Worm (Caenorhabditis elegans) whole organism, mixed stage, embryonic: ENCODE results near the gene F23A7.1.

Experiments
- cnd-1 ChIP-seq: fragments of 200-800 bp; sonication (Bioruptor generic); optimal IDR thresholded peaks from 2 replicates; lab custom pipeline; 2018; ENCODE audit warnings: mild to moderate bottlenecking, missing genetic modification characterization, missing compliant biosample characterization
- flh-1 ChIP-seq: fragments of 200-800 bp; sonication (Bioruptor generic); optimal IDR thresholded peaks from 2 replicates; lab custom pipeline; 2018; ENCODE audit warnings: mild to moderate bottlenecking, missing genetic modification characterization, moderate library complexity, missing compliant biosample characterization
- lin-13 ChIP-seq: fragments of 150-350 bp; optimal IDR thresholded peaks from 2 replicates; lab custom pipeline; 2014; ENCODE audit warnings: missing biosample characterization, missing genetic modification characterization
- lsy-2 ChIP-seq: fragments of 150-350 bp; optimal IDR thresholded peaks from 2 replicates; lab custom pipeline; 2014; ENCODE audit warnings: missing biosample characterization, missing genetic modification characterization
- mep-1 ChIP-seq: fragments of 150-350 bp; optimal IDR thresholded peaks from 2 replicates; lab custom pipeline; 2017; ENCODE audit warnings: missing biosample characterization, missing genetic modification reagents, missing genetic modification characterization, inconsistent platforms
- mls-2 ChIP-seq: sonication (generic microtip); optimal IDR thresholded peaks from 2 replicates; lab custom pipeline; 2016; ENCODE audit warnings: mild to moderate bottlenecking, missing genetic modification characterization, moderate library complexity, missing compliant biosample characterization
- nhr-12 ChIP-seq: fragments of 150-350 bp; optimal IDR thresholded peaks from 2 replicates; lab custom pipeline; 2014; ENCODE audit warnings: missing biosample characterization, missing genetic modification characterization
- nhr-237 ChIP-seq: fragments of 150-350 bp; optimal IDR thresholded peaks from 2 replicates; lab custom pipeline; 2014; ENCODE audit warnings: missing biosample characterization, missing genetic modification characterization
- nhr-28 ChIP-seq: fragments of 150-350 bp; optimal IDR thresholded peaks from 2 replicates; lab custom pipeline; 2014; ENCODE audit warnings: missing biosample characterization, missing genetic modification characterization
- snpc-4 ChIP-seq: fragments of 150-350 bp; optimal IDR thresholded peaks from 2 replicates; lab custom pipeline; 2014; ENCODE audit warnings: missing biosample characterization, missing genetic modification characterization
- sptf-1 ChIP-seq: sonication (generic microtip); optimal IDR thresholded peaks from 2 replicates; lab custom pipeline; 2017; ENCODE audit warnings: mild to moderate bottlenecking, missing genetic modification characterization, moderate library complexity, missing compliant biosample characterization
- unc-39 ChIP-seq: fragments of 150-350 bp; optimal IDR thresholded peaks from 2 replicates; lab custom pipeline; 2014; ENCODE audit warnings: missing biosample characterization, missing genetic modification characterization
- unc-62 ChIP-seq: fragments of 150-350 bp; optimal IDR thresholded peaks from 2 replicates; lab custom pipeline; 2014; ENCODE audit warnings: missing biosample characterization, missing genetic modification reagents, missing genetic modification characterization

- TF ChIP-seq nhr-237: no peak
- no peak for TF ChIP-seq unc-62
- no peak for TF ChIP-seq unc-39 (tag; lab: Kevin White, UChicago)
- no peak for TF ChIP-seq snpc-4 (tag; lab: Kevin White, UChicago)
- no peak for TF ChIP-seq sptf-1 (tag; lab: Kevin White, UChicago)
- TF ChIP-seq mls-2 (tag; lab: Kevin White, UChicago): no peak
- no peak for TF ChIP-seq lin-13
- TF ChIP-seq nhr-12 (tag; lab: Kevin White, UChicago): no peak
- no peak for TF ChIP-seq flh-1
- no peak for TF ChIP-seq lsy-2 (tag; lab: Kevin White, UChicago)
- no peak for TF ChIP-seq nhr-28
- no peak for TF ChIP-seq cnd-1 (tag; lab: Kevin White, UChicago)
- no peak for TF ChIP-seq mep-1
These were observed 541 bp downstream of the F23A7.1 start for ce11 chrX:16217749-16218148.
